Worm (Caenorhabditis elegans) whole organism, midembryonic: Measurements from ENCODE around the gene ugt-21.

Source experiments
- T22C8.4 ChIP-seq: fragments of 200-800 bp; sonication (Bioruptor generic); IDR thresholded peaks from 2 replicates; pipeline ENCODE4 v1.3.6; 2022; ENCODE audit warnings: missing genetic modification characterization, missing compliant biosample characterization
- cog-1 ChIP-seq: sonication (generic microtip); optimal IDR thresholded peaks from 2 replicates; lab custom pipeline; 2016; ENCODE audit warnings: missing genetic modification characterization, missing compliant biosample characterization
- flt-1 ChIP-seq: fragments of 200-800 bp; sonication (Bioruptor generic); IDR thresholded peaks from 2 replicates; pipeline ENCODE4 v1.3.6; 2022; ENCODE audit warnings: missing genetic modification characterization, missing compliant biosample characterization
- klf-2 ChIP-seq: fragments of 200-800 bp; sonication (Bioruptor generic); conservative IDR thresholded peaks from 2 replicates; pipeline ENCODE4 v1.3.6; 2022; ENCODE audit warnings: missing genetic modification reagents, missing genetic modification characterization, missing compliant biosample characterization
- med-1 ChIP-seq: sonication (generic microtip); optimal IDR thresholded peaks from 2 replicates; lab custom pipeline; 2017; ENCODE audit warnings: missing genetic modification characterization, mild to moderate bottlenecking, missing compliant biosample characterization, antibody characterized with exemption, missing genetic modification reagents; ENCODE audit not compliant: insufficient read depth
- ref-1 ChIP-seq: fragments of 200-800 bp; sonication (Bioruptor generic); conservative IDR thresholded peaks from 2 replicates; pipeline ENCODE4 v1.3.6; 2022; ENCODE audit warnings: missing genetic modification reagents, missing genetic modification characterization, missing compliant biosample characterization
- tab-1 ChIP-seq: fragments of 200-800 bp; sonication (Bioruptor generic); IDR thresholded peaks from 2 replicates; pipeline ENCODE4 v1.3.6; 2022; ENCODE audit warnings: missing genetic modification characterization, missing compliant biosample characterization
- ztf-23 ChIP-seq: fragments of 200-800 bp; sonication (Bioruptor generic); IDR thresholded peaks from 2 replicates; pipeline ENCODE4 v1.3.6; 2022; ENCODE audit warnings: missing genetic modification reagents, missing genetic modification characterization, missing compliant biosample characterization
- ztf-29 ChIP-seq: fragments of 200-800 bp; sonication (Bioruptor generic); IDR thresholded peaks from 2 replicates; pipeline ENCODE4 v1.3.6; 2022; ENCODE audit warnings: missing genetic modification reagents, missing genetic modification characterization, missing compliant biosample characterization

ugt-21 gene

ce11 chrIV:9518608-9519007 lies 18.5 kb downstream of the ugt-21 start, which contains the start of gene nlp-35:
TSS of gene nlp-35 (minus strand) at chrIV:9518926.
- no peak for TF ChIP-seq ztf-23 (GFP tag; lab: Robert Waterston, UW)
- TF ChIP-seq ref-1 (GFP tag; lab: Robert Waterston, UW) = no peak
- TF ChIP-seq cog-1 = no peak
- no peak for TF ChIP-seq flt-1 (GFP tag; lab: Robert Waterston, UW)
- TF ChIP-seq klf-2 (GFP tag; lab: Robert Waterston, UW) = no peak
- no peak for TF ChIP-seq ztf-29 (GFP tag; lab: Robert Waterston, UW)

DNA sequence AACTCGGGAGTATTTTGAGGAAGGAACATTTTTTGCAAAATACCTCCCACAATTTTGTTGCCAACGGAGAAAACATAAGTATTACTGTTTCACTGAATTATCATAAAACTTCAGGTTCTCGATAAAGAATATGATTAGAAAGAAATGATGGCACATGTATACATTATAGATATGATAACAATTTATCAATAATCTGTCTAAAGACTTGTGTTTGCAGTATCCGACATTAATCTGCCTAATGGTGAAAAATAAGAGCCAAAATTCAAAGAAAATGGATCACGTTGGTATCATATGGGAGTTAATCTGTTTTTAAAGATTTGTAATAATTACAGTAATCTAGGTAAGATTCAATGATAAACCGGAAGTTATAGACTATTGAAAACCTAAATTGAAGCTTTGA lies 20.5 kb downstream of the ugt-21 start:
- no peak for TF ChIP-seq cog-1
- no peak for TF ChIP-seq T22C8.4
- TF ChIP-seq ztf-29 (GFP tag; lab: Robert Waterston, UW) = no peak
- no peak for TF ChIP-seq ztf-23 (GFP tag; lab: Robert Waterston, UW)
- TF ChIP-seq flt-1 (GFP tag; lab: Robert Waterston, UW) = no peak
- TF ChIP-seq med-1 (GFP tag; lab: Kevin White, UChicago) = no peak
- TF ChIP-seq ref-1 (GFP tag; lab: Robert Waterston, UW) = no peak
- no peak for TF ChIP-seq klf-2 (GFP tag; lab: Robert Waterston, UW)
- TF ChIP-seq tab-1 (GFP tag; lab: Robert Waterston, UW) = no peak

DNA sequence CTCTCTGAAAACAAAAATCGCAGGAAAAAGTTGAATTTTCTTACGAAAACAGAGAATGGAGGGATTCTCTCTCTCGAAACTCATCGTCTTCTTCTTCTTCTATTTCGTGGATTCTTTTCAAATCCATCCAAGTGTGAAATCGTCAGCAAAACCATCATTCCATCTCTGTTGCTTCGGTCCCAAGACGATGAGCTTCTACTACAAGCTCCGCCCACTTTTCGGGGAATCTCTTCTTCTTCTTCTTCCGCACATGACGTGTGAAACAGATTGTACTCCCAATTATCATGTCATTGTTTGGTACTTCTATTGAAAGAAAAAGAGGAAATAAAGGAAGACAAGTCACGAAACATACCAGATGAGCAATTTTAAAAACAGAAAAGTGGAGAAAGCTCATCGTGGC lies 23.0 kb downstream of the ugt-21 start:
- TF ChIP-seq flt-1 (GFP tag; lab: Robert Waterston, UW) = no peak
- no peak for TF ChIP-seq med-1 (GFP tag; lab: Kevin White, UChicago)
- TF ChIP-seq cog-1 = no peak
- TF ChIP-seq ztf-29 (GFP tag; lab: Robert Waterston, UW) = no peak
- no peak for TF ChIP-seq klf-2 (GFP tag; lab: Robert Waterston, UW)
- no peak for TF ChIP-seq tab-1 (GFP tag; lab: Robert Waterston, UW)

- TF ChIP-seq klf-2 (GFP tag; lab: Robert Waterston, UW) = no peak
- no peak for TF ChIP-seq med-1 (GFP tag; lab: Kevin White, UChicago)
- no peak for TF ChIP-seq flt-1 (GFP tag; lab: Robert Waterston, UW)
- no peak for TF ChIP-seq cog-1
- TF ChIP-seq ztf-29 (GFP tag; lab: Robert Waterston, UW) = no peak
These were observed 24.8 kb downstream of the ugt-21 start, which contains the start of gene ndua-5 for ce11 chrIV:9524849-9525460. TSS of gene ndua-5 (minus strand) at chrIV:9524899.

- TF ChIP-seq T22C8.4 (no peak), flt-1 (GFP tag; lab: Robert Waterston, UW) (no peak), klf-2 (GFP tag; lab: Robert Waterston, UW) (no peak), ztf-23 (GFP tag; lab: Robert Waterston, UW) (no peak), cog-1 (no peak), ztf-29 (GFP tag; lab: Robert Waterston, UW) (no peak), med-1 (GFP tag; lab: Kevin White, UChicago) (no peak), ref-1 (GFP tag; lab: Robert Waterston, UW) (no peak), tab-1 (GFP tag; lab: Robert Waterston, UW) (no peak)
These were observed 25.7 kb downstream of the ugt-21 start, which contains the start of gene elo-1 for ce11 chrIV:9525682-9526416. TSS of gene elo-1 (plus strand) at chrIV:9526366.

DNA sequence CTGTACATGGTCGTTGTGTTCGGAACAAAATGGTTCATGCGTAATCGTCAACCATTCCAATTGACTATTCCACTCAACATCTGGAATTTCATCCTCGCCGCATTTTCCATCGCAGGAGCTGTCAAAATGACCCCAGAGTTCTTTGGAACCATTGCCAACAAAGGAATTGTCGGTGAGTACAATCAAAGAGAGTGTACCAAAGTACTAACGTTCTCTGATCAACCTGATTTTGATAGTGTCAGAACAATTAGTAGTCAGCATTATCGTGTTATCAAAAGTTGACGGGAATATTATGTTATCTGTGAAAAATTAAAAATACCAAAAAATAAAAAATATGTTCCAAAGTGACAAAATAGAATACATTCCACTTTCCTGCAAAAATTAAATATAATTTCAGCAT lies 26.9 kb downstream of the ugt-21 start:
- TF ChIP-seq flt-1 (GFP tag; lab: Robert Waterston, UW) (no peak), cog-1 (no peak), med-1 (GFP tag; lab: Kevin White, UChicago) (no peak), tab-1 (GFP tag; lab: Robert Waterston, UW) (no peak), T22C8.4 (no peak), ztf-29 (GFP tag; lab: Robert Waterston, UW) (no peak), klf-2 (GFP tag; lab: Robert Waterston, UW) (no peak), ref-1 (GFP tag; lab: Robert Waterston, UW) (no peak), ztf-23 (GFP tag; lab: Robert Waterston, UW) (no peak)

- no peak for TF ChIP-seq med-1 (GFP tag; lab: Kevin White, UChicago)
- no peak for TF ChIP-seq tab-1 (GFP tag; lab: Robert Waterston, UW)
- no peak for TF ChIP-seq cog-1
- no peak for TF ChIP-seq T22C8.4
- TF ChIP-seq ref-1 (GFP tag; lab: Robert Waterston, UW) = no peak
- TF ChIP-seq flt-1 (GFP tag; lab: Robert Waterston, UW) = no peak
- TF ChIP-seq ztf-23 (GFP tag; lab: Robert Waterston, UW) = no peak
- no peak for TF ChIP-seq klf-2 (GFP tag; lab: Robert Waterston, UW)
- no peak for TF ChIP-seq ztf-29 (GFP tag; lab: Robert Waterston, UW)
These were observed 29.5 kb downstream of the ugt-21 start, which contains the start of gene elo-7 for ce11 chrIV:9529647-9530046. TSS of gene elo-7 (plus strand) at chrIV:9529947.

DNA sequence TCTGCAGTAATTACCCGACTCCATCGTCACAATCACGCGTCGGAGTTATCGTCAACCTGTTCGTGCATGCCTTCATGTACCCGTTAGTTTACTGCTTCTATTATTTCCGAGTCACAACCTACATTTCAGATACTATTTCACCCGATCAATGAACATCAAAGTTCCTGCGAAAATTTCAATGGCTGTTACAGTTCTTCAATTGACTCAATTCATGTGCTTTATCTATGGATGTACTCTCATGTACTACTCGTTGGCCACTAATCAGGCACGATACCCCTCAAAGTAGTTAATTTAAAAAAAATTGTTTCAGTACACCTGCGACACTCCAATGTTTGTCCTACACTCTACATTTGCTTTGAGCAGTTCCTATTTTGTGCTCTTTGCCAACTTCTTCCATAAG lies 30.7 kb downstream of the ugt-21 start:
- no peak for TF ChIP-seq klf-2 (GFP tag; lab: Robert Waterston, UW)
- no peak for TF ChIP-seq ztf-29 (GFP tag; lab: Robert Waterston, UW)
- TF ChIP-seq med-1 (GFP tag; lab: Kevin White, UChicago) = no peak

DNA sequence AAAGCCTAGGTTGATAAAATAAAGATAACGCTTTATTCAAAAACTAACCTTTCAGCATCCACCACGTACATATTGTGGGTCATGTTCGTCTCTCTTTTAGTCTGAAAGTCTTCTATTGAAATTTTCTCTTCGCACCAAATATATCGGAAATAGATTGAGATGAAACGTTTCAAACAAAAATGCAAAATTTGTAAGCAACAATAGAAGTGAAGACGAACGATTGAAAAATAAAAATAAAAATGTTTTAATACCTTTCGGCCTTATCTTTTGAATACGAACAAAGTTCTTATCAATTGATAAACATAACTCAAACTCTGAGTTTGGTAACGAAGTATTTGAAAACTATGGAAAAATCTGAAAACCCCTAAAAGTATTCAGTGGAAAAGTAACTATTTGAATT lies 33.0 kb downstream of the ugt-21 start, which contains the start of gene F56H11.2:
Gene F56H11.2, minus strand, starts transcription at position 101 of the 400 bp plus-strand sequence.
- TF ChIP-seq cog-1 = no peak
- no peak for TF ChIP-seq ref-1 (GFP tag; lab: Robert Waterston, UW)
- no peak for TF ChIP-seq klf-2 (GFP tag; lab: Robert Waterston, UW)
- TF ChIP-seq tab-1 (GFP tag; lab: Robert Waterston, UW) = no peak
- TF ChIP-seq med-1 (GFP tag; lab: Kevin White, UChicago) = no peak
